Fruit fly (Drosophila melanogaster) whole organism, embryonic: ENCODE measurements around the gene CG5968.
A peak's percentile ranks its signal among the peaks of the same experiment; 100 is the strongest.

Source experiments
- Asciz ChIP-seq: fragments of 200-800 bp; sonication (Bioruptor generic); optimal IDR thresholded peaks from 2 replicates; lab custom pipeline; 2017; ENCODE audit warnings: missing biosample characterization, mild to moderate bottlenecking, missing genetic modification characterization, missing genetic modification reagents
- Atf-2 ChIP-seq: fragments of 200-800 bp; sonication (Bioruptor generic); optimal IDR thresholded peaks from 2 replicates; lab custom pipeline; 2016; ENCODE audit warnings: missing biosample characterization, missing genetic modification characterization
- B-H1 ChIP-seq: fragments of 200-800 bp; sonication (Bioruptor generic); IDR thresholded peaks from 3 replicates; pipeline ENCODE4 v1.3.6; 2022; ENCODE audit warnings: missing biosample characterization, missing genetic modification characterization
- CG1024 ChIP-seq: fragments of 200-800 bp; sonication (Bioruptor generic); IDR thresholded peaks from 2 replicates; pipeline ENCODE4 v1.3.6; 2022; ENCODE audit warnings: missing biosample characterization, missing genetic modification characterization
- CG10654 ChIP-seq: fragments of 200-800 bp; sonication (Bioruptor generic); optimal IDR thresholded peaks from 2 replicates; lab custom pipeline; 2016; ENCODE audit warnings: missing biosample characterization, missing genetic modification characterization
- CG1233 ChIP-seq: fragments of 200-800 bp; sonication (Bioruptor generic); optimal IDR thresholded peaks from 4 replicates; lab custom pipeline; 2018; ENCODE audit warnings: missing biosample characterization, mild to moderate bottlenecking, missing genetic modification characterization
- CG12744 ChIP-seq: fragments of 200-800 bp; sonication (Bioruptor generic); optimal IDR thresholded peaks from 2 replicates; lab custom pipeline; 2016; ENCODE audit warnings: missing biosample characterization, missing genetic modification characterization
- CG16815 ChIP-seq: fragments of 200-800 bp; sonication (Bioruptor generic); optimal IDR thresholded peaks from 3 replicates; lab custom pipeline; 2017; ENCODE audit warnings: missing biosample characterization, mild to moderate bottlenecking, missing genetic modification characterization
- CG17186 ChIP-seq: fragments of 200-800 bp; sonication (Bioruptor generic); optimal IDR thresholded peaks from 3 replicates; lab custom pipeline; 2017; ENCODE audit warnings: missing biosample characterization, missing genetic modification reagents, missing genetic modification characterization
- CG17359 ChIP-seq: fragments of 200-800 bp; sonication (Bioruptor generic); optimal IDR thresholded peaks from 3 replicates; lab custom pipeline; 2018; ENCODE audit warnings: missing biosample characterization, mild to moderate bottlenecking, missing genetic modification characterization, moderate library complexity
- CG17802 ChIP-seq: fragments of 200-800 bp; sonication (Bioruptor generic); optimal IDR thresholded peaks from 2 replicates; lab custom pipeline; 2018; ENCODE audit warnings: missing biosample characterization, mild to moderate bottlenecking, missing genetic modification characterization, moderate library complexity
- CG3847 ChIP-seq: fragments of 200-800 bp; sonication (Bioruptor generic); IDR thresholded peaks from 2 replicates; pipeline ENCODE4 v1.3.6; 2022; ENCODE audit warnings: missing biosample characterization, missing genetic modification characterization
- CG4328 ChIP-seq: fragments of 200-800 bp; sonication (Bioruptor generic); optimal IDR thresholded peaks from 3 replicates; lab custom pipeline; 2017; ENCODE audit warnings: missing biosample characterization, missing genetic modification reagents, missing genetic modification characterization
- CG5953 ChIP-seq: fragments of 200-800 bp; sonication (Bioruptor generic); IDR thresholded peaks from 2 replicates; pipeline ENCODE4 v1.3.6; 2022; ENCODE audit warnings: missing biosample characterization, missing genetic modification characterization
- CG6683 ChIP-seq: fragments of 200-800 bp; sonication (Bioruptor generic); optimal IDR thresholded peaks from 2 replicates; lab custom pipeline; 2017; ENCODE audit warnings: missing biosample characterization, mild to moderate bottlenecking, missing genetic modification characterization, missing genetic modification reagents
- CG8290 ChIP-seq, 3 experiments: fragments of 200-800 bp; sonication (Bioruptor generic); optimal IDR thresholded peaks; 2 replicates each; lab custom pipeline; 2016 to 2019; ENCODE audit warnings: missing biosample characterization in 3 of 3, missing genetic modification characterization in 3 of 3, mild to moderate bottlenecking in 2 of 3, moderate library complexity in 1 of 3
- CG8924 ChIP-seq: fragments of 200-800 bp; optimal IDR thresholded peaks from 3 replicates; lab custom pipeline; 2019; ENCODE audit warnings: missing biosample characterization, mild to moderate bottlenecking, missing genetic modification characterization, moderate library complexity
- CG9876 ChIP-seq: fragments of 200-800 bp; sonication (Bioruptor generic); optimal IDR thresholded peaks from 2 replicates; lab custom pipeline; 2016; ENCODE audit warnings: missing biosample characterization, missing genetic modification characterization
- CG9932 ChIP-seq: fragments of 200-800 bp; sonication (Bioruptor generic); IDR thresholded peaks from 2 replicates; pipeline ENCODE4 v1.3.6; 2022; ENCODE audit warnings: missing biosample characterization, missing genetic modification characterization
- CrebB ChIP-seq: fragments of 200-800 bp; sonication (Bioruptor generic); optimal IDR thresholded peaks from 3 replicates; lab custom pipeline; 2018; ENCODE audit warnings: missing biosample characterization, mild to moderate bottlenecking, missing genetic modification characterization
- Dip3 ChIP-seq: fragments of 200-800 bp; sonication (Bioruptor generic); optimal IDR thresholded peaks from 3 replicates; lab custom pipeline; 2016; ENCODE audit warnings: missing biosample characterization, missing genetic modification characterization
- Drgx ChIP-seq: fragments of 200-800 bp; sonication (Bioruptor generic); IDR thresholded peaks from 2 replicates; pipeline ENCODE4 v1.3.6; 2022; ENCODE audit warnings: missing biosample characterization, missing genetic modification characterization
- Gug ChIP-seq: fragments of 200-800 bp; sonication (Bioruptor generic); IDR thresholded peaks from 4 replicates; pipeline ENCODE4 v1.3.6; 2022; ENCODE audit warnings: missing biosample characterization, missing genetic modification characterization
- Hey ChIP-seq: fragments of 200-800 bp; sonication (Bioruptor generic); optimal IDR thresholded peaks from 3 replicates; lab custom pipeline; 2018; ENCODE audit warnings: missing biosample characterization, mild to moderate bottlenecking, missing genetic modification characterization
- Spps ChIP-seq: fragments of 200-800 bp; sonication (Bioruptor generic); optimal IDR thresholded peaks from 2 replicates; lab custom pipeline; 2018; ENCODE audit warnings: missing biosample characterization, mild to moderate bottlenecking, missing genetic modification characterization
- Sry-β ChIP-seq: fragments of 200-800 bp; sonication (Bioruptor generic); optimal IDR thresholded peaks from 2 replicates; lab custom pipeline; 2018; ENCODE audit warnings: missing biosample characterization, mild to moderate bottlenecking, missing genetic modification characterization, moderate library complexity
- Stat92E ChIP-seq, 3 experiments: fragments of >200 bp in 2 of 3; fragments of 200-800 bp in 1 of 3; sonication (Bioruptor generic) in 1 of 3; optimal IDR thresholded peaks; 2 replicates each; lab custom pipeline; 2017 to 2019; ENCODE audit warnings: missing biosample characterization in 3 of 3, missing genetic modification characterization in 3 of 3, mild to moderate bottlenecking in 1 of 3, moderate library complexity in 1 of 3
- amos ChIP-seq: fragments of 200-800 bp; sonication (Bioruptor generic); IDR thresholded peaks from 2 replicates; pipeline ENCODE4 v1.3.6; 2022; ENCODE audit warnings: missing biosample characterization, missing genetic modification characterization; ENCODE audit not compliant: partially characterized antibody
- az2 ChIP-seq: fragments of 200-800 bp; sonication (Bioruptor generic); optimal IDR thresholded peaks from 3 replicates; lab custom pipeline; 2016; ENCODE audit warnings: missing biosample characterization, missing genetic modification characterization
- bab2 ChIP-seq: fragments of 200-800 bp; sonication (Bioruptor generic); optimal IDR thresholded peaks from 2 replicates; lab custom pipeline; 2016; ENCODE audit warnings: missing biosample characterization, missing genetic modification characterization
- bsh ChIP-seq, 2 experiments: fragments of 200-800 bp; sonication (Bioruptor generic); optimal IDR thresholded peaks; 2 replicates each; lab custom pipeline; 2017 to 2018; ENCODE audit warnings: mild to moderate bottlenecking in 2 of 2, missing biosample characterization in 2 of 2, missing genetic modification characterization in 2 of 2, moderate library complexity in 1 of 2
- corto ChIP-seq: fragments of 200-800 bp; sonication (Bioruptor generic); optimal IDR thresholded peaks from 2 replicates; lab custom pipeline; 2016; ENCODE audit warnings: missing biosample characterization, mild to moderate bottlenecking, missing genetic modification characterization, moderate library complexity
- cwo ChIP-seq: fragments of 200-800 bp; sonication (Bioruptor generic); optimal IDR thresholded peaks from 3 replicates; lab custom pipeline; 2017; ENCODE audit warnings: missing biosample characterization, missing genetic modification characterization, mild to moderate bottlenecking, moderate library complexity, missing genetic modification reagents
- ems ChIP-seq: fragments of 200-800 bp; sonication (Bioruptor generic); optimal IDR thresholded peaks from 3 replicates; lab custom pipeline; 2016; ENCODE audit warnings: missing biosample characterization, missing genetic modification characterization
- en ChIP-seq: fragments of 200-800 bp; sonication (Bioruptor generic); optimal IDR thresholded peaks from 2 replicates; lab custom pipeline; 2016; ENCODE audit warnings: missing biosample characterization, missing genetic modification characterization
- ham ChIP-seq: fragments of 200-800 bp; sonication (Bioruptor generic); IDR thresholded peaks from 2 replicates; pipeline ENCODE4 v1.3.6; 2022; ENCODE audit warnings: missing biosample characterization, missing genetic modification characterization
- hkb ChIP-seq, 2 experiments: fragments of 200-800 bp in 1 of 2; fragments of >200 bp in 1 of 2; sonication (Bioruptor generic) in 1 of 2; IDR thresholded peaks in 1 of 2; optimal IDR thresholded peaks in 1 of 2; 2 replicates each; pipeline versions ENCODE4 v1.3.6 to Lab custom; 2017 to 2022; ENCODE audit warnings: missing biosample characterization in 1 of 2, missing genetic modification characterization in 1 of 2
- ind ChIP-seq: fragments of 200-800 bp; sonication (Bioruptor generic); optimal IDR thresholded peaks from 3 replicates; lab custom pipeline; 2016; ENCODE audit warnings: missing biosample characterization, missing genetic modification characterization
- inv ChIP-seq: fragments of 200-800 bp; sonication (Bioruptor generic); IDR thresholded peaks from 2 replicates; pipeline ENCODE4 v1.3.6; 2022; ENCODE audit warnings: missing biosample characterization, missing genetic modification characterization; ENCODE audit not compliant: partially characterized antibody
- nerfin-2 ChIP-seq: fragments of 200-800 bp; sonication (Bioruptor generic); IDR thresholded peaks from 2 replicates; pipeline ENCODE4 v1.3.6; 2022; ENCODE audit warnings: missing biosample characterization, missing genetic modification characterization; ENCODE audit not compliant: partially characterized antibody
- otp ChIP-seq: fragments of 200-800 bp; sonication (Bioruptor generic); IDR thresholded peaks from 3 replicates; pipeline ENCODE4, ENCODE4 v1.3.6; 2022; ENCODE audit warnings: missing biosample characterization, missing genetic modification characterization
- pnt ChIP-seq: fragments of 200-800 bp; sonication (Bioruptor generic); optimal IDR thresholded peaks from 3 replicates; lab custom pipeline; 2016; ENCODE audit warnings: missing biosample characterization, missing genetic modification characterization
- pum ChIP-seq: fragments of 200-800 bp; sonication (Bioruptor generic); optimal IDR thresholded peaks from 2 replicates; lab custom pipeline; 2016; ENCODE audit warnings: missing biosample characterization, missing genetic modification characterization
- ranshi ChIP-seq: fragments of 200-800 bp; sonication (Bioruptor generic); IDR thresholded peaks from 2 replicates; pipeline ENCODE4 v1.3.6; 2022; ENCODE audit warnings: missing biosample characterization, missing genetic modification characterization
- ro ChIP-seq: fragments of 200-800 bp; sonication (Bioruptor generic); IDR thresholded peaks from 2 replicates; pipeline ENCODE4 v1.3.6; 2022; ENCODE audit warnings: missing biosample characterization, missing genetic modification characterization
- sd ChIP-seq: fragments of 200-800 bp; sonication (Bioruptor generic); optimal IDR thresholded peaks from 3 replicates; lab custom pipeline; 2018; ENCODE audit warnings: missing biosample characterization, mild to moderate bottlenecking, missing genetic modification characterization, moderate library complexity
- slbo ChIP-seq: fragments of 200-800 bp; sonication (Bioruptor generic); IDR thresholded peaks from 2 replicates; pipeline ENCODE4 v1.3.6; 2022; ENCODE audit warnings: missing biosample characterization, missing genetic modification characterization
- sug ChIP-seq: fragments of 200-800 bp; optimal IDR thresholded peaks from 2 replicates; lab custom pipeline; 2019; ENCODE audit warnings: missing biosample characterization, mild to moderate bottlenecking, missing genetic modification characterization, moderate library complexity
- tna ChIP-seq: fragments of 200-800 bp; sonication (Bioruptor generic); IDR thresholded peaks from 2 replicates; pipeline ENCODE4 v1.3.6; 2022; ENCODE audit warnings: missing biosample characterization, missing genetic modification characterization; ENCODE audit not compliant: partially characterized antibody

CG5968 gene

dm6 chr2L:16535071-16535581 lies 14.6 kb downstream of the CG5968 start (continued):
- peak; percentile 65 for TF ChIP-seq ems (GFP tag; lab: Kevin White, UChicago)
- peak; percentile 71 for TF ChIP-seq sd (tag; lab: Kevin White, UChicago)
- TF ChIP-seq pnt (GFP tag; lab: Kevin White, UChicago): peak; percentile 64
- TF ChIP-seq CG5953 (GFP tag; lab: Robert Waterston, UW): no peak
- TF ChIP-seq ind (GFP tag; lab: Kevin White, UChicago): peak; percentile 67
- peak in 1 of 2 experiments; percentile 52 for TF ChIP-seq bsh (GFP tag; optimal IDR thresholded peaks at IDR 0.05; lab: Kevin White, UChicago)
- TF ChIP-seq CG3847 (GFP tag; lab: Robert Waterston, UW): peak; percentile 54
- no peak for TF ChIP-seq corto (GFP tag; lab: Kevin White, UChicago)
- TF ChIP-seq bab2 (GFP tag; lab: Kevin White, UChicago): peak; percentile 70
- no peak for TF ChIP-seq CG4328 (GFP tag; lab: Kevin White, UChicago)
- TF ChIP-seq CG12744 (GFP tag; lab: Kevin White, UChicago): peak; percentile 55
- TF ChIP-seq ranshi: 0 out of 2 replicates have a peak, but pooled peaks have one; percentile 30
- no peak for TF ChIP-seq Stat92E (GFP tag; optimal IDR thresholded peaks at IDR 0.05; lab: Kevin White, UChicago)
- no peak for TF ChIP-seq tna (GFP tag; lab: Robert Waterston, UW)
- TF ChIP-seq Asciz: peak; percentile 69
- TF ChIP-seq amos (GFP tag; lab: Robert Waterston, UW): no peak
- TF ChIP-seq Sry-β (GFP tag; lab: Kevin White, UChicago): no peak
- no peak for TF ChIP-seq nerfin-2 (GFP tag; lab: Robert Waterston, UW)
- no peak for TF ChIP-seq ro
- TF ChIP-seq Atf-2 (GFP tag; lab: Kevin White, UChicago): peak; percentile 74
- peak; percentile 49 for TF ChIP-seq pum (GFP tag; lab: Kevin White, UChicago)
- peak; percentile 9 for TF ChIP-seq CG17802 (tag; lab: Kevin White, UChicago)
- peak; percentile 66 for TF ChIP-seq CG9932
- peak; percentile 67; the same call in 1 of the 2 replicates for TF ChIP-seq slbo (GFP tag; lab: Robert Waterston, UW)
- no peak for TF ChIP-seq Spps (tag; lab: Kevin White, UChicago)
- no peak for TF ChIP-seq CG17186 (GFP tag; lab: Kevin White, UChicago)
- TF ChIP-seq hkb (optimal IDR thresholded peaks at IDR 0.05; lab: Kevin White, UChicago): no peak
- TF ChIP-seq hkb (GFP tag; IDR thresholded peaks at IDR 0.05; lab: Robert Waterston, UW): peak; percentile 38; the same call in 1 of the 2 replicates
- peak; percentile 61 for TF ChIP-seq CG16815 (GFP tag; lab: Kevin White, UChicago)
- TF ChIP-seq otp (GFP tag; lab: Robert Waterston, UW): no peak
- TF ChIP-seq CG17359 (tag; lab: Kevin White, UChicago): peak; percentile 76
- peak; percentile 19 for TF ChIP-seq CG6683 (GFP tag; lab: Kevin White, UChicago)
- no peak for TF ChIP-seq inv (GFP tag; lab: Robert Waterston, UW)
- no peak for TF ChIP-seq Hey
- TF ChIP-seq CG9876 (GFP tag; lab: Kevin White, UChicago): peak; percentile 61
- no peak for TF ChIP-seq CG8290 (GFP tag; optimal IDR thresholded peaks at IDR 0.05; lab: Kevin White, UChicago)
- peak in 1 of 2 experiments; percentile 42 for TF ChIP-seq CG8290 (tag; optimal IDR thresholded peaks at IDR 0.05; lab: Kevin White, UChicago)
- TF ChIP-seq ham (GFP tag; lab: Robert Waterston, UW): no peak
- no peak for TF ChIP-seq CG1024
- peak; percentile 61 for TF ChIP-seq cwo (GFP tag; lab: Kevin White, UChicago)
- TF ChIP-seq sug (tag; lab: Kevin White, UChicago): peak; percentile 60
- peak; percentile 60 for TF ChIP-seq CG1233
- peak; percentile 30; the same call in 1 of the 2 replicates for TF ChIP-seq Drgx (GFP tag; lab: Robert Waterston, UW)
- TF ChIP-seq az2 (GFP tag; lab: Kevin White, UChicago): peak; percentile 50
- peak; percentile 63; the same call in 2 of the 4 replicates for TF ChIP-seq Gug (GFP tag; lab: Robert Waterston, UW)
- TF ChIP-seq en (GFP tag; lab: Kevin White, UChicago): peak; percentile 66
- TF ChIP-seq CG8924 (tag; lab: Kevin White, UChicago): peak; percentile 78
- peak; percentile 22; the same call in 1 of the 3 replicates for TF ChIP-seq B-H1 (GFP tag; lab: Robert Waterston, UW)
- TF ChIP-seq Dip3 (GFP tag; lab: Kevin White, UChicago): peak; percentile 84
- TF ChIP-seq CrebB (tag; lab: Kevin White, UChicago): no peak
- TF ChIP-seq CG10654 (GFP tag; lab: Kevin White, UChicago): no peak
